Fruit fly (Drosophila melanogaster) whole organism, pupa: ENCODE measurements around the gene CG5498.

ENCODE experiments used
- CG10348 ChIP-seq: fragments of 200-800 bp; sonication (Bioruptor generic); IDR thresholded peaks from 2 replicates; pipeline ENCODE4 v1.3.6; 2022; ENCODE audit warnings: missing biosample characterization, missing genetic modification characterization
- CG12605 ChIP-seq: fragments of 200-800 bp; sonication (Bioruptor generic); IDR thresholded peaks from 2 replicates; pipeline ENCODE4 v1.3.6; 2022; ENCODE audit warnings: missing biosample characterization, missing genetic modification characterization
- CG13204 ChIP-seq: fragments of 200-800 bp; sonication (Bioruptor generic); optimal IDR thresholded peaks from 2 replicates; lab custom pipeline; 2018; ENCODE audit warnings: missing biosample characterization, mild to moderate bottlenecking, missing genetic modification characterization, moderate library complexity
- CG14655 ChIP-seq: fragments of 200-800 bp; sonication (Bioruptor generic); optimal IDR thresholded peaks from 3 replicates; lab custom pipeline; 2017; ENCODE audit warnings: mild to moderate bottlenecking, missing biosample characterization, missing genetic modification reagents, missing genetic modification characterization
- CG15710 ChIP-seq: fragments of 200-800 bp; sonication (Bioruptor generic); optimal IDR thresholded peaks from 2 replicates; lab custom pipeline; 2018; ENCODE audit warnings: missing biosample characterization, mild to moderate bottlenecking, missing genetic modification characterization, moderate library complexity
- CG17806 ChIP-seq: fragments of 200-800 bp; sonication (Bioruptor generic); optimal IDR thresholded peaks from 2 replicates; lab custom pipeline; 2018; ENCODE audit warnings: missing biosample characterization, mild to moderate bottlenecking, missing genetic modification characterization, moderate library complexity
- CG32121 ChIP-seq: fragments of 200-800 bp; sonication (Bioruptor generic); IDR thresholded peaks from 2 replicates; pipeline ENCODE4 v1.3.6; 2022; ENCODE audit warnings: missing biosample characterization, missing genetic modification characterization
- CG34367 ChIP-seq: fragments of 200-800 bp; sonication (Bioruptor generic); optimal IDR thresholded peaks from 2 replicates; lab custom pipeline; 2018; ENCODE audit warnings: missing biosample characterization, mild to moderate bottlenecking, missing genetic modification characterization
- CG4496 ChIP-seq: fragments of 200-800 bp; sonication (Bioruptor generic); IDR thresholded peaks from 3 replicates; pipeline ENCODE4 v1.3.6; 2022; ENCODE audit warnings: missing biosample characterization, missing genetic modification characterization
- CG8159 ChIP-seq: fragments of 200-800 bp; sonication (Bioruptor generic); optimal IDR thresholded peaks from 3 replicates; lab custom pipeline; 2018; ENCODE audit warnings: missing biosample characterization, mild to moderate bottlenecking, missing genetic modification characterization, moderate library complexity
- CG8301 ChIP-seq: fragments of 200-800 bp; sonication (Bioruptor generic); optimal IDR thresholded peaks from 2 replicates; lab custom pipeline; 2018; ENCODE audit warnings: missing biosample characterization, mild to moderate bottlenecking, missing genetic modification characterization
- CG9948 ChIP-seq: fragments of 200-800 bp; sonication (Bioruptor generic); optimal IDR thresholded peaks from 2 replicates; lab custom pipeline; 2018; ENCODE audit warnings: missing biosample characterization, mild to moderate bottlenecking, missing genetic modification characterization, moderate library complexity
- D1 ChIP-seq: fragments of 200-800 bp; sonication (Bioruptor generic); optimal IDR thresholded peaks from 2 replicates; lab custom pipeline; 2018; ENCODE audit warnings: missing biosample characterization, mild to moderate bottlenecking, missing genetic modification characterization, moderate library complexity
- EcR ChIP-seq: fragments of 200-800 bp; sonication (Bioruptor generic); optimal IDR thresholded peaks from 3 replicates; lab custom pipeline; 2019; ENCODE audit warnings: missing biosample characterization, missing genetic modification characterization, mild to moderate bottlenecking, moderate library complexity, missing genetic modification reagents
- Ets98B ChIP-seq: fragments of 200-800 bp; sonication (Bioruptor generic); IDR thresholded peaks from 2 replicates; pipeline ENCODE4 v1.3.6; 2022; ENCODE audit warnings: missing biosample characterization, missing genetic modification characterization
- Pif1B ChIP-seq: fragments of 200-800 bp; sonication (Bioruptor generic); optimal IDR thresholded peaks from 3 replicates; lab custom pipeline; 2016; ENCODE audit warnings: missing biosample characterization, missing genetic modification characterization
- Snoo ChIP-seq: fragments of 200-800 bp; sonication (Bioruptor generic); optimal IDR thresholded peaks from 3 replicates; lab custom pipeline; 2017; ENCODE audit warnings: missing biosample characterization, mild to moderate bottlenecking, missing genetic modification characterization, inconsistent platforms
- fd96Ca ChIP-seq: fragments of 200-800 bp; sonication (Bioruptor generic); IDR thresholded peaks from 3 replicates; pipeline ENCODE4 v1.3.6; 2022; ENCODE audit warnings: missing biosample characterization, missing genetic modification characterization
- gl ChIP-seq: fragments of 200-800 bp; sonication (Bioruptor generic); optimal IDR thresholded peaks from 2 replicates; lab custom pipeline; 2018; ENCODE audit warnings: missing biosample characterization, mild to moderate bottlenecking, missing genetic modification characterization
- rn ChIP-seq: fragments of 200-800 bp; sonication (Bioruptor generic); IDR thresholded peaks from 2 replicates; pipeline ENCODE4 v1.3.6; 2022; ENCODE audit warnings: missing biosample characterization, missing genetic modification characterization

CG5498 gene

dm6 chr3L:20384086-20384810 lies at the start of gene CG5498, which contains the start of gene fbl:
TSS of gene CG5498 (minus strand) at chr3L:20384109.
TSS of gene fbl (plus strand) at chr3L:20384429.
- TF ChIP-seq CG34367 (tag; lab: Kevin White, UChicago) = peak; percentile 36
- TF ChIP-seq EcR = no peak
- peak; percentile 57 for TF ChIP-seq CG17806
- no peak for TF ChIP-seq Ets98B (GFP tag; lab: Robert Waterston, UW)
- TF ChIP-seq CG8301 (tag; lab: Kevin White, UChicago) = peak; percentile 59
- TF ChIP-seq CG8159 (tag; lab: Kevin White, UChicago) = peak; percentile 75
- TF ChIP-seq Snoo = peak; percentile 64
- TF ChIP-seq CG9948 = peak; percentile 61
- TF ChIP-seq rn (GFP tag; lab: Robert Waterston, UW) = no peak
- peak; percentile 68 for TF ChIP-seq D1 (tag; lab: Kevin White, UChicago)
- peak; percentile 49; the same call in 1 of the 2 replicates for TF ChIP-seq CG32121 (GFP tag; lab: Robert Waterston, UW)
- peak; percentile 69 for TF ChIP-seq CG15710
- peak; percentile 5 for TF ChIP-seq Pif1B
- 0 out of 3 replicates have a peak, but pooled peaks have one; percentile 55 for TF ChIP-seq CG4496 (GFP tag; lab: Robert Waterston, UW)

dm6 chr3L:20432297-20432696 lies 48.4 kb upstream of the CG5498 start, which contains the start of the genes Las and Psn:
TSS of gene Las (minus strand) at chr3L:20432361.
TSS of gene Psn (plus strand) at chr3L:20432468.
- no peak for TF ChIP-seq CG13204 (GFP tag; lab: Kevin White, UChicago)
- TF ChIP-seq CG10348 (GFP tag; lab: Robert Waterston, UW) = no peak
- no peak for TF ChIP-seq CG8159 (tag; lab: Kevin White, UChicago)
- TF ChIP-seq CG34367 (tag; lab: Kevin White, UChicago) = no peak
- TF ChIP-seq CG15710 = no peak
- no peak for TF ChIP-seq fd96Ca (GFP tag; lab: Robert Waterston, UW)
- no peak for TF ChIP-seq CG4496 (GFP tag; lab: Robert Waterston, UW)
- no peak for TF ChIP-seq CG14655 (GFP tag; lab: Kevin White, UChicago)
- TF ChIP-seq CG8301 (tag; lab: Kevin White, UChicago) = no peak
- no peak for TF ChIP-seq Snoo
- TF ChIP-seq CG9948 = no peak
- no peak for TF ChIP-seq Ets98B (GFP tag; lab: Robert Waterston, UW)
- TF ChIP-seq, all 21 proteins: peak for 0

- TF ChIP-seq CG14655 (GFP tag; lab: Kevin White, UChicago) (no peak), CG13204 (GFP tag; lab: Kevin White, UChicago) (no peak), CG15710 (no peak), CG10348 (GFP tag; lab: Robert Waterston, UW) (no peak), rn (GFP tag; lab: Robert Waterston, UW) (no peak), fd96Ca (GFP tag; lab: Robert Waterston, UW) (no peak), CG17806 (no peak)
These were observed 47.7 kb upstream of the CG5498 start for dm6 chr3L:20431619-20432018.

dm6 chr3L:20430182-20430581 lies 46.3 kb upstream of the CG5498 start, which contains the start of gene CG5262:
TSS of gene CG5262 (minus strand) at chr3L:20430475.
- TF ChIP-seq CG12605 (GFP tag; lab: Robert Waterston, UW) = peak; percentile 46; the same call in 1 of the 2 replicates
- no peak for TF ChIP-seq fd96Ca (GFP tag; lab: Robert Waterston, UW)
- no peak for TF ChIP-seq CG10348 (GFP tag; lab: Robert Waterston, UW)
- peak; percentile 57 for TF ChIP-seq gl (tag; lab: Kevin White, UChicago)
- TF ChIP-seq CG4496 (GFP tag; lab: Robert Waterston, UW) = peak; percentile 48; the same call in 2 of the 3 replicates

- no peak for TF ChIP-seq fd96Ca (GFP tag; lab: Robert Waterston, UW)
- TF ChIP-seq CG4496 (GFP tag; lab: Robert Waterston, UW) = no peak
- no peak for TF ChIP-seq CG10348 (GFP tag; lab: Robert Waterston, UW)
- TF ChIP-seq, all 21 proteins: peak for 0
These were observed 43.5 kb upstream of the CG5498 start, which contains the start of gene CG5274 for dm6 chr3L:20427449-20427848. TSS of gene CG5274 (minus strand) at chr3L:20427666.

dm6 chr3L:20425888-20426287 lies 42.0 kb upstream of the CG5498 start, which contains the start of gene CG5282:
TSS of gene CG5282 (minus strand) at chr3L:20426071.
- TF ChIP-seq CG4496 (GFP tag; lab: Robert Waterston, UW) (no peak), fd96Ca (GFP tag; lab: Robert Waterston, UW) (no peak), Ets98B (GFP tag; lab: Robert Waterston, UW) (no peak), CG12605 (GFP tag; lab: Robert Waterston, UW) (no peak), gl (tag; lab: Kevin White, UChicago) (no peak), CG8301 (tag; lab: Kevin White, UChicago) (no peak), CG14655 (GFP tag; lab: Kevin White, UChicago) (no peak), EcR (no peak), CG10348 (GFP tag; lab: Robert Waterston, UW) (no peak), rn (GFP tag; lab: Robert Waterston, UW) (no peak), Snoo (no peak), CG34367 (tag; lab: Kevin White, UChicago) (no peak), CG8159 (tag; lab: Kevin White, UChicago) (no peak), CG15710 (no peak), CG9948 (no peak), D1 (tag; lab: Kevin White, UChicago) (no peak), CG32121 (GFP tag; lab: Robert Waterston, UW) (no peak), CG17806 (no peak)
